Fruit fly (Drosophila melanogaster): Measurements from ENCODE around the gene CG6282.

CG6282 gene

dm6 chr3L:8603880-8604692, at the start of gene CG6282, which contains the start of gene CG5989 (continued):
- TF ChIP-seq CG31388 (GFP tag; optimal IDR thresholded peaks at IDR 0.05), result no peak
- peak; percentile 30 for TF ChIP-seq phol (tag; optimal IDR thresholded peaks at IDR 0.05)
- TF ChIP-seq CG11456 (GFP tag; IDR thresholded peaks at IDR 0.05), result peak; percentile 63; the same call in 2 of the 3 replicates
- TF ChIP-seq CG2875 (GFP tag; optimal IDR thresholded peaks at IDR 0.05), result peak; percentile 52
- peak; percentile 57 for TF ChIP-seq bcd (GFP tag; optimal IDR thresholded peaks at IDR 0.05)
- TF ChIP-seq Blimp-1 (GFP tag; optimal IDR thresholded peaks at IDR 0.05), result peak; percentile 67
- peak; percentile 52 for TF ChIP-seq sisA (GFP tag; IDR thresholded peaks at IDR 0.05)
- no peak for TF ChIP-seq CG6689 (GFP tag; IDR thresholded peaks at IDR 0.05)
- no peak for TF ChIP-seq dysf (GFP tag; IDR thresholded peaks at IDR 0.05)
- peak; percentile 76 for TF ChIP-seq CG13287 (GFP tag; IDR thresholded peaks at IDR 0.05; ENCODE audit: partially characterized antibody)
- TF ChIP-seq CG9932 (GFP tag; IDR thresholded peaks at IDR 0.05), result peak; percentile 61
- TF ChIP-seq Scr (GFP tag; IDR thresholded peaks at IDR 0.05; ENCODE audit: partially characterized antibody), result peak; percentile 54
- TF ChIP-seq CG30403 (GFP tag; optimal IDR thresholded peaks at IDR 0.05), result peak; percentile 53
- TF ChIP-seq Ada2b (GFP tag; IDR thresholded peaks at IDR 0.05), result peak; percentile 17; the same call in 1 of the 2 replicates
- peak; percentile 53 for TF ChIP-seq sug (tag; optimal IDR thresholded peaks at IDR 0.05)
- TF ChIP-seq Dll (GFP tag; IDR thresholded peaks at IDR 0.05; ENCODE audit: partially characterized antibody), result peak; percentile 70; the same call in 3 of the 4 replicates
- TF ChIP-seq CG12659 (GFP tag; optimal IDR thresholded peaks at IDR 0.05), result peak; percentile 54
- TF ChIP-seq CG12391 (tag; optimal IDR thresholded peaks at IDR 0.05), result peak; percentile 65
- TF ChIP-seq CG17385 (GFP tag; optimal IDR thresholded peaks at IDR 0.05), result peak; percentile 39
- peak; percentile 65 for TF ChIP-seq CG17328 (GFP tag; IDR thresholded peaks at IDR 0.05)
- peak; percentile 71 for TF ChIP-seq Myb (GFP tag; optimal IDR thresholded peaks at IDR 0.05)
- TF ChIP-seq Mes4 (GFP tag; optimal IDR thresholded peaks at IDR 0.05), result peak; percentile 2
- TF ChIP-seq ranshi (GFP tag; IDR thresholded peaks at IDR 0.05), result peak; percentile 58
- TF ChIP-seq lola (GFP tag; optimal IDR thresholded peaks at IDR 0.05), result peak in 1 of 3 experiments; percentile 25
- peak; percentile 21 for TF ChIP-seq CG33213 (GFP tag; optimal IDR thresholded peaks at IDR 0.05)
- 0 out of 2 replicates have a peak, but pooled peaks have one; percentile 18 for TF ChIP-seq CG43689 (GFP tag; IDR thresholded peaks at IDR 0.05)
- peak; percentile 25 for TF ChIP-seq CG18599 (GFP tag; optimal IDR thresholded peaks at IDR 0.05)
- TF ChIP-seq CG4424 (GFP tag; optimal IDR thresholded peaks at IDR 0.05), result no peak
- peak; percentile 53 for TF ChIP-seq Rfx (GFP tag; IDR thresholded peaks at IDR 0.05)
- TF ChIP-seq ewg (GFP tag; optimal IDR thresholded peaks at IDR 0.05), result peak; percentile 36
- no peak for TF ChIP-seq CG11696 (GFP tag; IDR thresholded peaks at IDR 0.05)
- TF ChIP-seq Dp (GFP tag; optimal IDR thresholded peaks at IDR 0.05), result peak; percentile 64
- peak; percentile 54 for TF ChIP-seq lilli (GFP tag; optimal IDR thresholded peaks at IDR 0.05)
- TF ChIP-seq sna (GFP tag; IDR thresholded peaks at IDR 0.05; ENCODE audit: partially characterized antibody), result no peak; the same call in 1 of the 2 replicates
- peak; percentile 63 for TF ChIP-seq oc (tag; optimal IDR thresholded peaks at IDR 0.05)
- TF ChIP-seq Mad (GFP tag; optimal IDR thresholded peaks at IDR 0.05), result no peak
- TF ChIP-seq seq (GFP tag; IDR thresholded peaks at IDR 0.05), result peak; percentile 33; the same call in 1 of the 2 replicates

dm6 chr3L:8557018-8557417, 47.4 kb upstream of the CG6282 start:
- TF ChIP-seq seq (GFP tag; IDR thresholded peaks at IDR 0.05) (peak; percentile 44; the same call in 1 of the 2 replicates), Nf-YB (GFP tag; optimal IDR thresholded peaks at IDR 0.05) (peak; percentile 87), kah (GFP tag; optimal IDR thresholded peaks at IDR 0.05) (no peak), cg (GFP tag; optimal IDR thresholded peaks at IDR 0.05) (peak; percentile 36), slp2 (GFP tag; optimal IDR thresholded peaks at IDR 0.05) (no peak), ewg (GFP tag; optimal IDR thresholded peaks at IDR 0.05) (peak; percentile 74), Nf-YC (tag; optimal IDR thresholded peaks at IDR 0.05) (peak; percentile 89), Six4 (GFP tag; optimal IDR thresholded peaks at IDR 0.05) (no peak), Dref (GFP tag; IDR thresholded peaks at IDR 0.05) (no peak), pros (GFP tag; optimal IDR thresholded peaks at IDR 0.05) (peak; percentile 68), tup (GFP tag; optimal IDR thresholded peaks at IDR 0.05) (no peak), tll (GFP tag; optimal IDR thresholded peaks at IDR 0.05) (peak in 1 of 2 experiments; percentile 28), nerfin-1 (tag; optimal IDR thresholded peaks at IDR 0.05) (peak; percentile 78), CG1832 (GFP tag; optimal IDR thresholded peaks at IDR 0.05) (peak; percentile 34)

Data from whole organism, embryonic.